Fruit fly (Drosophila melanogaster): Measurements from ENCODE around the gene TwdlZ.

Gene TwdlZ

dm6 chrX:16760542-16760941 lies 22.6 kb downstream of the TwdlZ start:
- no peak for TF ChIP-seq CG11902 (GFP tag; optimal IDR thresholded peaks at IDR 0.05)
- TF ChIP-seq CG10631 (GFP tag; optimal IDR thresholded peaks at IDR 0.05), result peak; percentile 3
- TF ChIP-seq Eip78C (GFP tag), result peak; percentile 63
- peak; percentile 72 for TF ChIP-seq svp (GFP tag)
- peak; percentile 2 for TF ChIP-seq CG3919 (GFP tag; optimal IDR thresholded peaks at IDR 0.05)
- TF ChIP-seq pdm3 (GFP tag; optimal IDR thresholded peaks at IDR 0.05), result no peak
- peak; percentile 1 for TF ChIP-seq cyc (GFP tag; optimal IDR thresholded peaks at IDR 0.05)
- TF ChIP-seq Met (GFP tag; optimal IDR thresholded peaks at IDR 0.05), result peak; percentile 7

dm6 chrX:16761531-16761930 lies 23.6 kb downstream of the TwdlZ start:
- TF ChIP-seq Met (GFP tag; optimal IDR thresholded peaks at IDR 0.05) (peak; percentile 80), Smox (GFP tag; optimal IDR thresholded peaks at IDR 0.05) (peak; percentile 66), Sox15 (GFP tag; optimal IDR thresholded peaks at IDR 0.05) (peak; percentile 58), Ets96B (tag; optimal IDR thresholded peaks at IDR 0.05) (peak; percentile 67), Hr4 (GFP tag; optimal IDR thresholded peaks at IDR 0.05) (peak; percentile 68), CG11294 (GFP tag; IDR thresholded peaks at IDR 0.05) (0 out of 2 replicates have a peak, but pooled peaks have one; percentile 37), CG6276 (GFP tag; optimal IDR thresholded peaks at IDR 0.05) (peak; percentile 34), Hr39 (GFP tag; optimal IDR thresholded peaks at IDR 0.05) (peak; percentile 84), Lpt (GFP tag; optimal IDR thresholded peaks at IDR 0.05) (peak; percentile 47), CG11902 (GFP tag; optimal IDR thresholded peaks at IDR 0.05) (peak; percentile 62), CG3919 (GFP tag; optimal IDR thresholded peaks at IDR 0.05) (peak; percentile 62), CG7368 (GFP tag; optimal IDR thresholded peaks at IDR 0.05) (peak; percentile 52), lz (GFP tag; optimal IDR thresholded peaks at IDR 0.05) (peak; percentile 82), Eip75B (GFP tag; optimal IDR thresholded peaks at IDR 0.05) (peak; percentile 67), topi (GFP tag; optimal IDR thresholded peaks at IDR 0.05) (peak; percentile 81), cyc (GFP tag; optimal IDR thresholded peaks at IDR 0.05) (peak; percentile 78), CG16779 (tag; optimal IDR thresholded peaks at IDR 0.05) (peak; percentile 5), ss (GFP tag; optimal IDR thresholded peaks at IDR 0.05) (no peak), CG10631 (GFP tag; optimal IDR thresholded peaks at IDR 0.05) (peak; percentile 66), achi (GFP tag; optimal IDR thresholded peaks at IDR 0.05) (peak; percentile 54), CG9139 (GFP tag; optimal IDR thresholded peaks at IDR 0.05) (no peak), CG1621 (tag; optimal IDR thresholded peaks at IDR 0.05) (peak; percentile 61), CG10669 (GFP tag; optimal IDR thresholded peaks at IDR 0.05) (peak; percentile 60), CG8319 (GFP tag; optimal IDR thresholded peaks at IDR 0.05) (peak; percentile 42), CG11762 (GFP tag; optimal IDR thresholded peaks at IDR 0.05; ENCODE audit: insufficient read depth) (peak; percentile 22), acj6 (GFP tag; optimal IDR thresholded peaks at IDR 0.05) (peak; percentile 68), spab (GFP tag; optimal IDR thresholded peaks at IDR 0.05) (peak; percentile 36), CG8119 (GFP tag; IDR thresholded peaks at IDR 0.05) (peak; percentile 66), CG3032 (tag; optimal IDR thresholded peaks at IDR 0.05) (peak; percentile 52), Eip78C (GFP tag) (peak; percentile 74), CG6808 (GFP tag; optimal IDR thresholded peaks at IDR 0.05) (no peak), CG6854 (GFP tag; optimal IDR thresholded peaks at IDR 0.05) (no peak), Sox102F (GFP tag; optimal IDR thresholded peaks at IDR 0.05) (peak; percentile 78), Blimp-1 (GFP tag; optimal IDR thresholded peaks at IDR 0.05) (no peak), CG31627 (GFP tag; optimal IDR thresholded peaks at IDR 0.05) (peak; percentile 77), CG4318 (GFP tag; optimal IDR thresholded peaks at IDR 0.05) (peak; percentile 19), salr (GFP tag; optimal IDR thresholded peaks at IDR 0.05) (peak in 1 of 2 experiments; percentile 43), svp (GFP tag) (peak; percentile 89), CG34406 (GFP tag; optimal IDR thresholded peaks at IDR 0.05) (peak; percentile 66), pdm3 (GFP tag; optimal IDR thresholded peaks at IDR 0.05) (peak; percentile 59), fkh (GFP tag; optimal IDR thresholded peaks at IDR 0.05) (no peak), CG8632 (GFP tag; optimal IDR thresholded peaks at IDR 0.05) (peak; percentile 67), net (GFP tag; optimal IDR thresholded peaks at IDR 0.05) (peak; percentile 40), Sox14 (GFP tag; optimal IDR thresholded peaks at IDR 0.05) (peak; percentile 73), Hr38 (GFP tag; optimal IDR thresholded peaks at IDR 0.05) (no peak), CG32006 (GFP tag; optimal IDR thresholded peaks at IDR 0.05) (peak; percentile 63), eg (GFP tag; IDR thresholded peaks at IDR 0.05) (peak; percentile 63; the same call in 2 of the 3 replicates), CG6163 (GFP tag; IDR thresholded peaks at IDR 0.05) (peak; percentile 79), vri (GFP tag; optimal IDR thresholded peaks at IDR 0.05) (peak; percentile 84)
